Fruit fly (Drosophila melanogaster): Measurements from ENCODE around the gene Btk.
A peak's percentile ranks its signal among the peaks of the same experiment; 100 is the strongest.

Gene Btk

DNA sequence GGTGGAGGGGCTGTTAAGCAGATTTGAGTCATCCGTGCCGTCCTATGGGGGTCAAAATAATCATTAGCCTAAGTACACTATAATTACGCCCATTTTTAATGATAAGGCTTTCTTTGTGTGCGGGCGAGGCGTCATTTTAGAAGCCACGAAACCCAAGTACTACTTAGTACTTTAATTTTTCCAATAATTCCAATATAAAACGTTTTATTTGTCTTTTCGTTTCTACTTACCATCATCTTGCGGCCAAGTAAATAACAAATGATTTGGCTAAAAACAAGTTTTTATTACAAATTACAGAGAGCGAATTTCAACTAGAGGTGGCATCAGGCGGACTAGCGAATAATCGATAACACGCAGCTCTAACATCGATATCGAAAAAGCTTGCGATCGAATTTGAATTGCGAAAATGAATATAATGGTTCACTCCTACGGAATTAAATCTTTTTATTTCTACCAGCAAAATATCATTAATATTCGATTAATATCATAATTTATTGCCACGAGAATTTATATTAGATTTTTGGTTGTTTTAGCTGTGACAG is 80.4 kb downstream of the Btk start, which contains the start of gene Snx6 (continued):
- TF ChIP-seq Nf-YA (GFP tag; IDR thresholded peaks at IDR 0.05): no peak
- TF ChIP-seq eve (GFP tag; optimal IDR thresholded peaks at IDR 0.05): no peak
- TF ChIP-seq Blimp-1 (GFP tag; optimal IDR thresholded peaks at IDR 0.05): no peak
- no peak for TF ChIP-seq D19B (GFP tag; optimal IDR thresholded peaks at IDR 0.05)
- TF ChIP-seq CG12299 (tag; optimal IDR thresholded peaks at IDR 0.05): no peak
- no peak for TF ChIP-seq inv (GFP tag; IDR thresholded peaks at IDR 0.05; ENCODE audit: partially characterized antibody)
- TF ChIP-seq bsh (GFP tag; optimal IDR thresholded peaks at IDR 0.05): no peak
- no peak for TF ChIP-seq CG4404 (GFP tag; IDR thresholded peaks at IDR 0.05)
- TF ChIP-seq vvl (GFP tag; IDR thresholded peaks at IDR 0.05): no peak
- peak; percentile 56; the same call in 1 of the 2 replicates for TF ChIP-seq amos (GFP tag; IDR thresholded peaks at IDR 0.05; ENCODE audit: partially characterized antibody)
- no peak for TF ChIP-seq CG15479 (GFP tag; optimal IDR thresholded peaks at IDR 0.05)
- TF ChIP-seq Hand (GFP tag; optimal IDR thresholded peaks at IDR 0.05): no peak
- TF ChIP-seq disco-r (GFP tag; optimal IDR thresholded peaks at IDR 0.05): no peak
- TF ChIP-seq aop (GFP tag; IDR thresholded peaks at IDR 0.05): no peak
- no peak for TF ChIP-seq CG12236 (GFP tag; optimal IDR thresholded peaks at IDR 0.05)
- TF ChIP-seq Atf3 (GFP tag; optimal IDR thresholded peaks at IDR 0.05): no peak
- TF ChIP-seq esg (GFP tag; conservative IDR thresholded peaks at IDR 0.05): no peak
- TF ChIP-seq ranshi (GFP tag; IDR thresholded peaks at IDR 0.05): no peak
- TF ChIP-seq MTF-1 (GFP tag; optimal IDR thresholded peaks at IDR 0.05; ENCODE audit: borderline replicate concordance): no peak
- peak; percentile 27 for TF ChIP-seq trem (tag; optimal IDR thresholded peaks at IDR 0.05)
- no peak for TF ChIP-seq CG6813 (GFP tag; optimal IDR thresholded peaks at IDR 0.05)
- no peak for TF ChIP-seq Dfd (GFP tag; optimal IDR thresholded peaks at IDR 0.05)
- TF ChIP-seq sc (optimal IDR thresholded peaks at IDR 0.05): no peak
- no peak for TF ChIP-seq sc (GFP tag; optimal IDR thresholded peaks at IDR 0.05)
- TF ChIP-seq CG15601 (tag; optimal IDR thresholded peaks at IDR 0.05): no peak
- TF ChIP-seq mld (GFP tag; IDR thresholded peaks at IDR 0.05; ENCODE audit: partially characterized antibody): no peak
- no peak for TF ChIP-seq CG15011 (GFP tag; optimal IDR thresholded peaks at IDR 0.05)
- peak; percentile 26 for TF ChIP-seq CG10267 (tag; optimal IDR thresholded peaks at IDR 0.05)
- no peak for TF ChIP-seq Mad (GFP tag; optimal IDR thresholded peaks at IDR 0.05)
- TF ChIP-seq trh (GFP tag; optimal IDR thresholded peaks at IDR 0.05): no peak
- no peak for TF ChIP-seq wor (GFP tag; IDR thresholded peaks at IDR 0.05)
- TF ChIP-seq Xbp1 (GFP tag; optimal IDR thresholded peaks at IDR 0.05): no peak
- TF ChIP-seq jigr1 (GFP tag; IDR thresholded peaks at IDR 0.05): no peak
- no peak for TF ChIP-seq Mrtf (GFP tag; IDR thresholded peaks at IDR 0.05)
- TF ChIP-seq CG12104 (GFP tag; optimal IDR thresholded peaks at IDR 0.05): no peak
- TF ChIP-seq CG31365 (tag; optimal IDR thresholded peaks at IDR 0.05): no peak
- TF ChIP-seq E2f1 (GFP tag; IDR thresholded peaks at IDR 0.05): no peak
- no peak for TF ChIP-seq sqz (GFP tag; optimal IDR thresholded peaks at IDR 0.05)
- peak; percentile 80 for TF ChIP-seq exex (tag; optimal IDR thresholded peaks at IDR 0.05)
- no peak for TF ChIP-seq CG14050 (GFP tag; IDR thresholded peaks at IDR 0.05)
- no peak for TF ChIP-seq B-H1 (GFP tag; IDR thresholded peaks at IDR 0.05)
- TF ChIP-seq CG8089 (GFP tag; optimal IDR thresholded peaks at IDR 0.05): no peak
- no peak for TF ChIP-seq Ets97D (GFP tag; optimal IDR thresholded peaks at IDR 0.05)
- TF ChIP-seq salm (tag; optimal IDR thresholded peaks at IDR 0.05): no peak
- TF ChIP-seq CG3847 (GFP tag; IDR thresholded peaks at IDR 0.05): no peak
- no peak for TF ChIP-seq CG12391 (tag; optimal IDR thresholded peaks at IDR 0.05)
- TF ChIP-seq CG11723 (GFP tag; optimal IDR thresholded peaks at IDR 0.05): no peak
- TF ChIP-seq CG7839 (tag; optimal IDR thresholded peaks at IDR 0.05): no peak
- peak; percentile 50; the same call in 1 of the 3 replicates for TF ChIP-seq CG16813 (GFP tag; IDR thresholded peaks at IDR 0.05; ENCODE audit: partially characterized antibody)
- no peak for TF ChIP-seq TFAM (GFP tag; optimal IDR thresholded peaks at IDR 0.05)
- TF ChIP-seq CG16815 (GFP tag; optimal IDR thresholded peaks at IDR 0.05): no peak

All from whole organism, embryonic.